Fruit fly (Drosophila melanogaster): ENCODE measurements around the gene Rbp9.
A peak's percentile ranks its signal among the peaks of the same experiment; 100 is the strongest.

Gene Rbp9

dm6 chr2L:2999113-2999512 is 44.6 kb downstream of the Rbp9 start, which contains the start of gene Ccdc85 (continued):
- TF ChIP-seq CG2199 (GFP tag; IDR thresholded peaks at IDR 0.05): 0 out of 3 replicates have a peak, but pooled peaks have one; percentile 10
- TF ChIP-seq CG7372 (GFP tag; IDR thresholded peaks at IDR 0.05): no peak
- no peak for TF ChIP-seq CG12299 (tag; optimal IDR thresholded peaks at IDR 0.05)
- no peak for TF ChIP-seq dan (GFP tag; IDR thresholded peaks at IDR 0.05)
- no peak for TF ChIP-seq CG12219 (GFP tag; optimal IDR thresholded peaks at IDR 0.05)
- no peak for TF ChIP-seq CG3163 (GFP tag; optimal IDR thresholded peaks at IDR 0.05)
- no peak for TF ChIP-seq TFAM (GFP tag; optimal IDR thresholded peaks at IDR 0.05)
- peak; percentile 76 for TF ChIP-seq CG1603 (tag; optimal IDR thresholded peaks at IDR 0.05)
- TF ChIP-seq CG4820 (GFP tag; optimal IDR thresholded peaks at IDR 0.05): no peak
- TF ChIP-seq Elba2 (GFP tag; optimal IDR thresholded peaks at IDR 0.05): no peak
- TF ChIP-seq ssp (GFP tag; IDR thresholded peaks at IDR 0.05): no peak
- TF ChIP-seq CG8478 (optimal IDR thresholded peaks at IDR 0.05): no peak
- 0 out of 2 replicates have a peak, but pooled peaks have one; percentile 13 for TF ChIP-seq slbo (GFP tag; IDR thresholded peaks at IDR 0.05)
- TF ChIP-seq Pdp1 (GFP tag; optimal IDR thresholded peaks at IDR 0.05): no peak
- no peak for TF ChIP-seq ac (GFP tag; optimal IDR thresholded peaks at IDR 0.05)
- TF ChIP-seq nom (GFP tag; optimal IDR thresholded peaks at IDR 0.05): peak; percentile 8
- TF ChIP-seq CG14667 (GFP tag; IDR thresholded peaks at IDR 0.05): no peak
- peak; percentile 93 for TF ChIP-seq CG3995 (GFP tag; optimal IDR thresholded peaks at IDR 0.05)
- TF ChIP-seq danr (GFP tag; IDR thresholded peaks at IDR 0.05): no peak
- no peak for TF ChIP-seq CG7556 (GFP tag; optimal IDR thresholded peaks at IDR 0.05)
- TF ChIP-seq CG1529 (GFP tag; optimal IDR thresholded peaks at IDR 0.05): no peak
- peak; percentile 67 for TF ChIP-seq Dp (GFP tag; optimal IDR thresholded peaks at IDR 0.05)
- TF ChIP-seq CG16779 (GFP tag; IDR thresholded peaks at IDR 0.05): peak; percentile 64; the same call in 1 of the 2 replicates
- TF ChIP-seq CG2875 (GFP tag; optimal IDR thresholded peaks at IDR 0.05): no peak
- TF ChIP-seq luna (GFP tag; optimal IDR thresholded peaks at IDR 0.05): no peak
- TF ChIP-seq tx (GFP tag; optimal IDR thresholded peaks at IDR 0.05): no peak
- peak; percentile 27 for TF ChIP-seq sug (tag; optimal IDR thresholded peaks at IDR 0.05)
- TF ChIP-seq sc (optimal IDR thresholded peaks at IDR 0.05): no peak
- no peak for TF ChIP-seq sc (GFP tag; optimal IDR thresholded peaks at IDR 0.05)
- TF ChIP-seq Mes4 (GFP tag; optimal IDR thresholded peaks at IDR 0.05): peak; percentile 4
- TF ChIP-seq usp (GFP tag; optimal IDR thresholded peaks at IDR 0.05): no peak
- TF ChIP-seq maf-S (GFP tag; optimal IDR thresholded peaks at IDR 0.05): no peak
- TF ChIP-seq CG12744 (GFP tag; optimal IDR thresholded peaks at IDR 0.05): no peak
- peak; percentile 17 for TF ChIP-seq sd (tag; optimal IDR thresholded peaks at IDR 0.05)
- no peak for TF ChIP-seq Ada2b (GFP tag; IDR thresholded peaks at IDR 0.05)
- no peak for TF ChIP-seq wek (GFP tag; optimal IDR thresholded peaks at IDR 0.05)
- TF ChIP-seq sqz (GFP tag; optimal IDR thresholded peaks at IDR 0.05): no peak
- no peak for TF ChIP-seq CG10321 (GFP tag; IDR thresholded peaks at IDR 0.05)
- TF ChIP-seq insv (GFP tag; optimal IDR thresholded peaks at IDR 0.05): no peak
- peak; percentile 95 for TF ChIP-seq hbn (GFP tag; IDR thresholded peaks at IDR 0.05; ENCODE audit: partially characterized antibody)
- TF ChIP-seq Eip74EF (GFP tag; optimal IDR thresholded peaks at IDR 0.05): no peak
- TF ChIP-seq slou (GFP tag; optimal IDR thresholded peaks at IDR 0.05): no peak
- no peak for TF ChIP-seq CG17568 (GFP tag; optimal IDR thresholded peaks at IDR 0.05)
- no peak for TF ChIP-seq fd96Cb (tag; optimal IDR thresholded peaks at IDR 0.05)
- no peak for TF ChIP-seq CG12155 (GFP tag; optimal IDR thresholded peaks at IDR 0.05)
- no peak for TF ChIP-seq toy (GFP tag; IDR thresholded peaks at IDR 0.05)
- TF ChIP-seq CG11247 (GFP tag; IDR thresholded peaks at IDR 0.05): no peak
- no peak for TF ChIP-seq H15 (GFP tag; IDR thresholded peaks at IDR 0.05)
- peak; percentile 2 for TF ChIP-seq CG13296 (GFP tag; optimal IDR thresholded peaks at IDR 0.05)
- TF ChIP-seq CG10267 (tag; optimal IDR thresholded peaks at IDR 0.05): peak; percentile 51
- no peak for TF ChIP-seq CTCF (GFP tag; optimal IDR thresholded peaks at IDR 0.05)
- TF ChIP-seq CG6683 (GFP tag; optimal IDR thresholded peaks at IDR 0.05): no peak
- TF ChIP-seq CkIIα-i1 (GFP tag; IDR thresholded peaks at IDR 0.05): no peak

Data from whole organism, embryonic.